Worm (Caenorhabditis elegans) whole organism, early embryonic: ENCODE results near the gene B0302.5.

Experiments used
- ama-1 ChIP-seq: fragments of 150-350 bp; optimal IDR thresholded peaks from 2 replicates; lab custom pipeline; 2014
- flt-1 ChIP-seq: fragments of 200-800 bp; sonication (Bioruptor generic); IDR thresholded peaks from 2 replicates; pipeline ENCODE4 v1.3.6; 2022; ENCODE audit warnings: missing genetic modification characterization, missing compliant biosample characterization
- hmg-4 ChIP-seq: fragments of 200-800 bp; sonication (Bioruptor generic); optimal IDR thresholded peaks from 2 replicates; lab custom pipeline; 2018; ENCODE audit warnings: mild to moderate bottlenecking, missing genetic modification characterization, missing compliant biosample characterization

ce11 chrX:17157868-17158267 is 37.1 kb downstream of the B0302.5 start, which contains the start of gene npr-21:
- no peak for TF ChIP-seq flt-1
- no peak for TF ChIP-seq ama-1 (lab: Kevin White, UChicago)
- no peak for TF ChIP-seq hmg-4 (GFP tag; lab: Kevin White, UChicago)
